In genomic region chrV:12320274-12320839, ce11 we compare ENCODE assay signal across 2 worm cellular contexts.
TF ChIP-seq lines count a peak whose summit lies in the region.

No protein-coding gene starts in this region.

TF ChIP-seq in whole organism, L4 larva, 104 proteins besides CTCF, POLR2A, EP300 and RAD21 (continued from another document):
- TF ChIP-seq nhr-48 (tag; optimal IDR thresholded peaks at IDR 0.05; lab: Kevin White, UChicago) (no peak), ceh-32 (tag; optimal IDR thresholded peaks at IDR 0.05; lab: Kevin White, UChicago; ENCODE audit: poor library complexity) (no peak), nhr-111 (GFP tag; optimal IDR thresholded peaks at IDR 0.05; lab: Kevin White, UChicago) (no peak), Y48G9A.11 (GFP tag; IDR thresholded peaks at IDR 0.05; lab: Robert Waterston, UW) (no peak), vab-7 (GFP tag; IDR thresholded peaks at IDR 0.05; lab: Robert Waterston, UW) (no peak), hlh-30 (tag; optimal IDR thresholded peaks at IDR 0.05; lab: Kevin White, UChicago; ENCODE audit: insufficient read depth) (no peak), nhr-102 (tag; optimal IDR thresholded peaks at IDR 0.05; lab: Kevin White, UChicago) (peak; percentile 45), ceh-44 (GFP tag; IDR thresholded peaks at IDR 0.05; lab: Robert Waterston, UW) (no peak), nhr-41 (GFP tag; IDR thresholded peaks at IDR 0.05; lab: Robert Waterston, UW) (no peak), pha-4 (GFP tag; IDR thresholded peaks at IDR 0.05; lab: Robert Waterston, UW) (no peak; the same call in 1 of the 2 replicates), pha-4 (tag; optimal IDR thresholded peaks at IDR 0.05; lab: Kevin White, UChicago) (no peak), fkh-10 (GFP tag; optimal IDR thresholded peaks at IDR 0.05; lab: Kevin White, UChicago) (no peak), Y75B8A.6 (GFP tag; IDR thresholded peaks at IDR 0.05; lab: Robert Waterston, UW) (no peak), duxl-1 (tag; optimal IDR thresholded peaks at IDR 0.05; lab: Kevin White, UChicago; ENCODE audit: poor library complexity) (peak; percentile 64), F26F4.8 (GFP tag; conservative IDR thresholded peaks at IDR 0.05; lab: Robert Waterston, UW) (no peak), tra-1 (GFP tag; IDR thresholded peaks at IDR 0.05; lab: Robert Waterston, UW) (no peak), mes-2 (tag; optimal IDR thresholded peaks at IDR 0.05; lab: Kevin White, UChicago; ENCODE audit: poor library complexity, severe bottlenecking) (peak; percentile 22), lin-15B (tag; optimal IDR thresholded peaks at IDR 0.05; lab: Kevin White, UChicago) (no peak), zip-11 (GFP tag; IDR thresholded peaks at IDR 0.05; lab: Robert Waterston, UW) (no peak), dmd-9 (GFP tag; IDR thresholded peaks at IDR 0.05; lab: Robert Waterston, UW) (no peak), arid-1 (GFP tag; conservative IDR thresholded peaks at IDR 0.05; lab: Robert Waterston, UW) (peak; percentile 32), nhr-25 (tag; optimal IDR thresholded peaks at IDR 0.05; lab: Kevin White, UChicago; ENCODE audit: borderline replicate concordance, insufficient read depth) (no peak), sdz-12 (GFP tag; optimal IDR thresholded peaks at IDR 0.05; lab: Kevin White, UChicago) (peak; percentile 10), ces-1 (GFP tag; optimal IDR thresholded peaks at IDR 0.05; lab: Kevin White, UChicago) (no peak), ztf-11 (tag; optimal IDR thresholded peaks at IDR 0.05; lab: Kevin White, UChicago) (no peak), ceh-28 (tag; optimal IDR thresholded peaks at IDR 0.05; lab: Kevin White, UChicago) (no peak), pqm-1 (tag; optimal IDR thresholded peaks at IDR 0.05; lab: Kevin White, UChicago) (no peak), madf-5 (GFP tag; IDR thresholded peaks at IDR 0.05; lab: Robert Waterston, UW) (no peak), php-3 (GFP tag; IDR thresholded peaks at IDR 0.05; lab: Robert Waterston, UW) (no peak), ZK337.2 (GFP tag; IDR thresholded peaks at IDR 0.05; lab: Robert Waterston, UW) (no peak), F44E2.7 (GFP tag; IDR thresholded peaks at IDR 0.05; lab: Robert Waterston, UW) (no peak), egl-27 (tag; optimal IDR thresholded peaks at IDR 0.05; lab: Kevin White, UChicago) (no peak), aly-2 (tag; optimal IDR thresholded peaks at IDR 0.05; lab: Kevin White, UChicago) (no peak), F10B5.3 (tag; optimal IDR thresholded peaks at IDR 0.05; lab: Kevin White, UChicago) (no peak), nhr-77 (tag; optimal IDR thresholded peaks at IDR 0.05; lab: Kevin White, UChicago) (no peak), rbr-2 (tag; optimal IDR thresholded peaks at IDR 0.05; lab: Kevin White, UChicago) (no peak), nhr-28 (tag; optimal IDR thresholded peaks at IDR 0.05; lab: Kevin White, UChicago) (no peak), ztf-7 (tag; optimal IDR thresholded peaks at IDR 0.05; lab: Kevin White, UChicago) (no peak), lin-29 (GFP tag; IDR thresholded peaks at IDR 0.05; lab: Robert Waterston, UW) (no peak), daf-8 (GFP tag; IDR thresholded peaks at IDR 0.05; lab: Robert Waterston, UW) (no peak), ceh-20 (GFP tag; IDR thresholded peaks at IDR 0.05; lab: Robert Waterston, UW) (no peak), spr-1 (tag; optimal IDR thresholded peaks at IDR 0.05; lab: Kevin White, UChicago) (no peak), set-16 (GFP tag; IDR thresholded peaks at IDR 0.05; lab: Robert Waterston, UW) (no peak), cey-2 (tag; optimal IDR thresholded peaks at IDR 0.05; lab: Kevin White, UChicago; ENCODE audit: borderline replicate concordance, insufficient read depth) (no peak), madf-9 (GFP tag; conservative IDR thresholded peaks at IDR 0.05; lab: Robert Waterston, UW) (no peak), nhr-42 (GFP tag; IDR thresholded peaks at IDR 0.05; lab: Robert Waterston, UW) (no peak), snpc-1.2 (GFP tag; IDR thresholded peaks at IDR 0.05; lab: Robert Waterston, UW) (no peak; the same call in 1 of the 2 replicates), unc-130 (GFP tag; optimal IDR thresholded peaks at IDR 0.05; lab: Kevin White, UChicago) (no peak), nhr-237 (tag; optimal IDR thresholded peaks at IDR 0.05; lab: Kevin White, UChicago) (no peak), daf-19 (GFP tag; conservative IDR thresholded peaks at IDR 0.05; lab: Robert Waterston, UW) (no peak), hmg-1.1 (GFP tag; IDR thresholded peaks at IDR 0.05; lab: Robert Waterston, UW) (0 out of 2 replicates have a peak, but pooled peaks have one; percentile 9), lir-3 (tag; optimal IDR thresholded peaks at IDR 0.05; lab: Kevin White, UChicago) (no peak), lim-7 (GFP tag; IDR thresholded peaks at IDR 0.05; lab: Robert Waterston, UW) (no peak), ZK546.5 (tag; optimal IDR thresholded peaks at IDR 0.05; lab: Kevin White, UChicago) (no peak), skn-1 (tag; optimal IDR thresholded peaks at IDR 0.05; lab: Kevin White, UChicago) (no peak), ceh-62 (tag; optimal IDR thresholded peaks at IDR 0.05; lab: Kevin White, UChicago) (no peak), nhr-11 (tag; optimal IDR thresholded peaks at IDR 0.05; lab: Kevin White, UChicago) (no peak), R02D3.7 (tag; optimal IDR thresholded peaks at IDR 0.05; lab: Kevin White, UChicago) (no peak), lin-38 (GFP tag; IDR thresholded peaks at IDR 0.05; lab: Robert Waterston, UW) (0 out of 2 replicates have a peak, but pooled peaks have one; percentile 31), daf-16 (GFP tag; optimal IDR thresholded peaks at IDR 0.05; lab: Kevin White, UChicago) (peak in 1 of 2 experiments; percentile 13), daf-16 (tag; optimal IDR thresholded peaks at IDR 0.05; lab: Kevin White, UChicago) (peak; percentile 13), fos-1 (tag; optimal IDR thresholded peaks at IDR 0.05; lab: Kevin White, UChicago) (no peak), lsy-2 (tag; optimal IDR thresholded peaks at IDR 0.05; lab: Kevin White, UChicago) (peak in 1 of 2 experiments; percentile 29), mdt-29 (GFP tag; IDR thresholded peaks at IDR 0.05; lab: Robert Waterston, UW) (no peak)

TF ChIP-seq in whole organism, young adult, 124 proteins besides CTCF, POLR2A, EP300 and RAD21 (continued from another document):
- TF ChIP-seq F57C9.4 (tag; optimal IDR thresholded peaks at IDR 0.05; lab: Kevin White, UChicago), result no peak
- TF ChIP-seq F37B4.10 (GFP tag; IDR thresholded peaks at IDR 0.05; lab: Robert Waterston, UW), result no peak
- no peak for TF ChIP-seq somi-1 (GFP tag; optimal IDR thresholded peaks at IDR 0.05; lab: Kevin White, UChicago)
- no peak for TF ChIP-seq xnd-1 (tag; optimal IDR thresholded peaks at IDR 0.05; lab: Kevin White, UChicago)
- no peak for TF ChIP-seq bed-1 (GFP tag; IDR thresholded peaks at IDR 0.05; lab: Robert Waterston, UW)
- TF ChIP-seq lin-26 (GFP tag; IDR thresholded peaks at IDR 0.05; lab: Robert Waterston, UW), result no peak
- TF ChIP-seq snpc-1.1 (tag; optimal IDR thresholded peaks at IDR 0.05; lab: Kevin White, UChicago; ENCODE audit: insufficient read depth), result no peak
- TF ChIP-seq sptf-2 (GFP tag; optimal IDR thresholded peaks at IDR 0.05; lab: Kevin White, UChicago), result no peak
- no peak for TF ChIP-seq lag-1 (GFP tag; IDR thresholded peaks at IDR 0.05; lab: Robert Waterston, UW)
- TF ChIP-seq ekl-4 (GFP tag; IDR thresholded peaks at IDR 0.05; lab: Robert Waterston, UW), result peak; percentile 77; the same call in 1 of the 2 replicates
- no peak for TF ChIP-seq Y95B8A.8 (GFP tag; IDR thresholded peaks at IDR 0.05; lab: Robert Waterston, UW)
- no peak for TF ChIP-seq lir-1 (GFP tag; conservative IDR thresholded peaks at IDR 0.05; lab: Robert Waterston, UW)
- TF ChIP-seq lin-35 (GFP tag; optimal IDR thresholded peaks at IDR 0.05; lab: Kevin White, UChicago), result no peak
- TF ChIP-seq atf-7 (tag; optimal IDR thresholded peaks at IDR 0.05; lab: Kevin White, UChicago), result no peak
- no peak for TF ChIP-seq B0019.2 (GFP tag; conservative IDR thresholded peaks at IDR 0.05; lab: Robert Waterston, UW)
- TF ChIP-seq hmg-20 (GFP tag; IDR thresholded peaks at IDR 0.05; lab: Robert Waterston, UW), result no peak
- TF ChIP-seq madf-10 (tag; optimal IDR thresholded peaks at IDR 0.05; lab: Kevin White, UChicago), result no peak
- no peak for TF ChIP-seq rcor-1 (GFP tag; IDR thresholded peaks at IDR 0.05; lab: Robert Waterston, UW)
- TF ChIP-seq lin-40 (tag; optimal IDR thresholded peaks at IDR 0.05; lab: Kevin White, UChicago), result no peak
- no peak for TF ChIP-seq T26A5.8 (tag; optimal IDR thresholded peaks at IDR 0.05; lab: Kevin White, UChicago)
- peak; percentile 8 for TF ChIP-seq F49E8.2 (tag; optimal IDR thresholded peaks at IDR 0.05; lab: Kevin White, UChicago; ENCODE audit: insufficient read depth)
- TF ChIP-seq bed-2 (GFP tag; IDR thresholded peaks at IDR 0.05; lab: Robert Waterston, UW), result no peak
- TF ChIP-seq aptf-3 (GFP tag; IDR thresholded peaks at IDR 0.05; lab: Robert Waterston, UW), result no peak
- TF ChIP-seq B0261.1 (tag; optimal IDR thresholded peaks at IDR 0.05; lab: Kevin White, UChicago), result peak; percentile 7
- TF ChIP-seq rec-8 (tag; optimal IDR thresholded peaks at IDR 0.05; lab: Kevin White, UChicago), result no peak
- no peak for TF ChIP-seq Y79H2A.3 (GFP tag; conservative IDR thresholded peaks at IDR 0.05; lab: Robert Waterston, UW)
- TF ChIP-seq lsl-1 (GFP tag; optimal IDR thresholded peaks at IDR 0.05; lab: Kevin White, UChicago), result no peak
- peak; percentile 20; the same call in 1 of the 2 replicates for TF ChIP-seq Y53G8AR.9 (GFP tag; conservative IDR thresholded peaks at IDR 0.05; lab: Robert Waterston, UW)
- TF ChIP-seq gei-17 (GFP tag; optimal IDR thresholded peaks at IDR 0.05; lab: Kevin White, UChicago), result no peak
- TF ChIP-seq unc-62 (GFP tag; optimal IDR thresholded peaks at IDR 0.05; lab: Kevin White, UChicago), result no peak
- no peak for TF ChIP-seq lin-54 (GFP tag; optimal IDR thresholded peaks at IDR 0.05; lab: Kevin White, UChicago)
- peak; percentile 56 for TF ChIP-seq madf-6 (GFP tag; IDR thresholded peaks at IDR 0.05; lab: Robert Waterston, UW)
- no peak for TF ChIP-seq Y53F4B.3 (GFP tag; IDR thresholded peaks at IDR 0.05; lab: Robert Waterston, UW)
- TF ChIP-seq attf-3 (GFP tag; conservative IDR thresholded peaks at IDR 0.05; lab: Robert Waterston, UW), result 0 out of 2 replicates have a peak, but pooled peaks have one; percentile 17
- peak; percentile 16; the same call in 1 of the 2 replicates for TF ChIP-seq B0336.3 (GFP tag; IDR thresholded peaks at IDR 0.05; lab: Robert Waterston, UW)
- TF ChIP-seq attf-6 (GFP tag; IDR thresholded peaks at IDR 0.05; lab: Robert Waterston, UW), result no peak
- 0 out of 2 replicates have a peak, but pooled peaks have one; percentile 19 for TF ChIP-seq pbrm-1 (GFP tag; IDR thresholded peaks at IDR 0.05; lab: Robert Waterston, UW)
- no peak for TF ChIP-seq tbx-9 (tag; optimal IDR thresholded peaks at IDR 0.05; lab: Kevin White, UChicago; ENCODE audit: borderline replicate concordance)
- no peak for TF ChIP-seq Y67H2A.10 (GFP tag; conservative IDR thresholded peaks at IDR 0.05; lab: Robert Waterston, UW)
